Worm (Caenorhabditis elegans) whole organism, L1 larva: ENCODE measurements around the gene F54C8.1.
A peak's percentile ranks its signal among the peaks of the same experiment; 100 is the strongest.

Experiments used
- C04F5.9 ChIP-seq: sonication (generic microtip); optimal IDR thresholded peaks from 2 replicates; lab custom pipeline; 2016; ENCODE audit warnings: missing genetic modification characterization, missing compliant biosample characterization
- C16A3.4 ChIP-seq: fragments of 150-350 bp; optimal IDR thresholded peaks from 2 replicates; lab custom pipeline; 2014; ENCODE audit warnings: missing biosample characterization, missing genetic modification characterization
- F16B12.6 ChIP-seq: fragments of 150-350 bp; optimal IDR thresholded peaks from 2 replicates; lab custom pipeline; 2014; ENCODE audit warnings: missing biosample characterization, missing genetic modification characterization
- Y116A8C.19 ChIP-seq: sonication (generic microtip); optimal IDR thresholded peaks from 2 replicates; lab custom pipeline; 2016; ENCODE audit warnings: missing compliant biosample characterization, missing genetic modification characterization, borderline replicate concordance
- aha-1 ChIP-seq: fragments of 150-350 bp; optimal IDR thresholded peaks from 2 replicates; lab custom pipeline; 2014; ENCODE audit warnings: missing biosample characterization, missing genetic modification characterization
- aly-2 ChIP-seq: fragments of 150-350 bp; optimal IDR thresholded peaks from 2 replicates; lab custom pipeline; 2014; ENCODE audit warnings: missing biosample characterization, missing genetic modification characterization
- ama-1 ChIP-seq: fragments of 150-350 bp; optimal IDR thresholded peaks from 2 replicates; lab custom pipeline; 2014
- dpl-1 ChIP-seq, 3 experiments: fragments of 150-350 bp in 2 of 3; sonication (generic microtip) in 1 of 3; optimal IDR thresholded peaks; 2 replicates each; lab custom pipeline; 2014 to 2017; ENCODE audit warnings: missing biosample characterization in 3 of 3, missing genetic modification characterization in 3 of 3, missing genetic modification reagents in 3 of 3
- efl-1 ChIP-seq, 4 experiments: fragments of 150-350 bp; optimal IDR thresholded peaks in 3 of 4; peaks in 1 of 4; 1 replicate in 1 of 4; 2 replicates in 3 of 4; lab custom pipeline; 2014; ENCODE audit warnings: missing biosample characterization in 2 of 4, missing genetic modification characterization in 2 of 4, missing genetic modification reagents in 2 of 4
- elt-2 ChIP-seq: sonication (generic microtip); optimal IDR thresholded peaks from 2 replicates; lab custom pipeline; 2016; ENCODE audit warnings: missing genetic modification characterization, mild to moderate bottlenecking, inconsistent platforms, missing compliant biosample characterization, missing genetic modification reagents
- elt-3 ChIP-seq, 6 experiments: fragments of 150-350 bp in 1 of 6; sonication (generic microtip); optimal IDR thresholded peaks; 2 replicates each; lab custom pipeline; 2017 to 2018; ENCODE audit warnings: missing biosample characterization in 6 of 6, missing genetic modification characterization in 6 of 6, inconsistent platforms in 1 of 6
- fkh-10 ChIP-seq: sonication (generic microtip); optimal IDR thresholded peaks from 2 replicates; lab custom pipeline; 2017; ENCODE audit warnings: missing biosample characterization, missing genetic modification reagents, missing genetic modification characterization
- fkh-4 ChIP-seq: sonication (generic microtip); optimal IDR thresholded peaks from 2 replicates; lab custom pipeline; 2016; ENCODE audit warnings: missing compliant biosample characterization, missing genetic modification characterization, borderline replicate concordance
- fos-1 ChIP-seq: fragments of 150-350 bp; optimal IDR thresholded peaks from 2 replicates; lab custom pipeline; 2014; ENCODE audit warnings: missing biosample characterization, missing genetic modification characterization
- hlh-17 ChIP-seq: fragments of 200-800 bp; sonication (Bioruptor generic); optimal IDR thresholded peaks from 2 replicates; lab custom pipeline; 2018; ENCODE audit warnings: missing genetic modification characterization, mild to moderate bottlenecking, missing compliant biosample characterization, moderate library complexity, borderline replicate concordance
- hpl-2 ChIP-seq: fragments of 150-350 bp; optimal IDR thresholded peaks from 2 replicates; lab custom pipeline; 2014; ENCODE audit warnings: missing biosample characterization, missing genetic modification reagents, missing genetic modification characterization
- isw-1 ChIP-seq: fragments of 200-800 bp; sonication (Bioruptor generic); IDR thresholded peaks from 2 replicates; pipeline ENCODE4 v1.3.6; 2022; ENCODE audit warnings: missing genetic modification characterization, missing compliant biosample characterization
- jun-1 ChIP-seq: fragments of 150-350 bp; optimal IDR thresholded peaks from 2 replicates; lab custom pipeline; 2014; ENCODE audit warnings: missing biosample characterization, missing genetic modification reagents, missing genetic modification characterization
- lin-13 ChIP-seq: fragments of 150-350 bp; optimal IDR thresholded peaks from 2 replicates; lab custom pipeline; 2014; ENCODE audit warnings: missing biosample characterization, missing genetic modification reagents, missing genetic modification characterization
- lin-14 ChIP-seq: fragments of 200-800 bp; sonication (Bioruptor generic); optimal IDR thresholded peaks from 2 replicates; lab custom pipeline; 2018; ENCODE audit warnings: mild to moderate bottlenecking, missing genetic modification characterization, moderate library complexity, missing compliant biosample characterization
- lin-15B ChIP-seq: fragments of 150-350 bp; sonication (generic microtip); optimal IDR thresholded peaks from 3 replicates; lab custom pipeline; 2014; ENCODE audit warnings: missing biosample characterization, missing genetic modification characterization
- lin-35 ChIP-seq, 2 experiments: fragments of 150-350 bp; optimal IDR thresholded peaks; 2 replicates each; lab custom pipeline; 2014; ENCODE audit warnings: missing biosample characterization in 2 of 2, missing genetic modification characterization in 2 of 2, missing genetic modification reagents in 2 of 2
- lir-3 ChIP-seq: sonication (generic microtip); optimal IDR thresholded peaks from 2 replicates; lab custom pipeline; 2016; ENCODE audit warnings: mild to moderate bottlenecking, missing genetic modification characterization, moderate library complexity, missing compliant biosample characterization; ENCODE audit not compliant: poor library complexity
- lsy-2 ChIP-seq, 2 experiments: fragments of 150-350 bp; optimal IDR thresholded peaks; 2 replicates each; lab custom pipeline; 2014; ENCODE audit warnings: missing biosample characterization in 2 of 2, missing genetic modification characterization in 2 of 2
- mab-9 ChIP-seq: fragments of 200-800 bp; sonication (Bioruptor generic); IDR thresholded peaks from 2 replicates; pipeline ENCODE4 v1.3.6; 2022; ENCODE audit warnings: missing genetic modification reagents, missing genetic modification characterization, missing compliant biosample characterization
- mef-2 ChIP-seq: fragments of 150-350 bp; optimal IDR thresholded peaks from 2 replicates; lab custom pipeline; 2014; ENCODE audit warnings: missing biosample characterization, missing genetic modification characterization
- mep-1 ChIP-seq: fragments of 150-350 bp; optimal IDR thresholded peaks from 2 replicates; lab custom pipeline; 2014; ENCODE audit warnings: missing biosample characterization, missing genetic modification characterization
- nhr-11 ChIP-seq: fragments of 150-350 bp; optimal IDR thresholded peaks from 2 replicates; lab custom pipeline; 2014; ENCODE audit warnings: missing biosample characterization, missing genetic modification characterization
- nhr-19 ChIP-seq: fragments of 200-800 bp; sonication (Bioruptor generic); conservative IDR thresholded peaks from 2 replicates; pipeline ENCODE4 v1.3.6; 2022; ENCODE audit warnings: missing genetic modification characterization, missing compliant biosample characterization
- nhr-20 ChIP-seq: sonication (generic microtip); optimal IDR thresholded peaks from 2 replicates; lab custom pipeline; 2016; ENCODE audit warnings: mild to moderate bottlenecking, missing genetic modification characterization, missing compliant biosample characterization
- nhr-237 ChIP-seq: fragments of 150-350 bp; optimal IDR thresholded peaks from 2 replicates; lab custom pipeline; 2014; ENCODE audit warnings: missing biosample characterization, missing genetic modification characterization
- nhr-28 ChIP-seq: fragments of 150-350 bp; optimal IDR thresholded peaks from 2 replicates; lab custom pipeline; 2014; ENCODE audit warnings: missing biosample characterization, missing genetic modification characterization
- nhr-47 ChIP-seq: sonication (generic microtip); optimal IDR thresholded peaks from 2 replicates; lab custom pipeline; 2016; ENCODE audit warnings: mild to moderate bottlenecking, missing genetic modification characterization, moderate library complexity, missing compliant biosample characterization
- nhr-71 ChIP-seq: sonication (generic microtip); optimal IDR thresholded peaks from 2 replicates; lab custom pipeline; 2016; ENCODE audit warnings: mild to moderate bottlenecking, missing genetic modification characterization, moderate library complexity, missing compliant biosample characterization
- nhr-76 ChIP-seq: sonication (generic microtip); optimal IDR thresholded peaks from 2 replicates; lab custom pipeline; 2017; ENCODE audit warnings: missing biosample characterization, missing genetic modification characterization
- nhr-77 ChIP-seq: fragments of 150-350 bp; optimal IDR thresholded peaks from 2 replicates; lab custom pipeline; 2014; ENCODE audit warnings: missing biosample characterization, missing genetic modification characterization
- pag-3 ChIP-seq: sonication (generic microtip); optimal IDR thresholded peaks from 2 replicates; lab custom pipeline; 2017; ENCODE audit warnings: missing genetic modification characterization, mild to moderate bottlenecking, missing compliant biosample characterization, antibody characterized with exemption, borderline replicate concordance; ENCODE audit not compliant: insufficient read depth
- rnt-1 ChIP-seq: sonication (generic microtip); optimal IDR thresholded peaks from 2 replicates; lab custom pipeline; 2016; ENCODE audit warnings: mild to moderate bottlenecking, missing genetic modification characterization, moderate library complexity, missing compliant biosample characterization
- snpc-4 ChIP-seq: fragments of 150-350 bp; optimal IDR thresholded peaks from 2 replicates; lab custom pipeline; 2014; ENCODE audit warnings: missing biosample characterization, missing genetic modification characterization
- sptf-1 ChIP-seq: fragments of 150-350 bp; optimal IDR thresholded peaks from 2 replicates; lab custom pipeline; 2014; ENCODE audit warnings: missing biosample characterization, missing genetic modification characterization
- swsn-7 ChIP-seq: sonication (generic microtip); optimal IDR thresholded peaks from 2 replicates; lab custom pipeline; 2016; ENCODE audit warnings: missing genetic modification characterization, missing compliant biosample characterization
- tbx-2 ChIP-seq: sonication (generic microtip); optimal IDR thresholded peaks from 2 replicates; lab custom pipeline; 2016; ENCODE audit warnings: missing genetic modification characterization, missing compliant biosample characterization
- tlp-1 ChIP-seq: fragments of 150-350 bp; optimal IDR thresholded peaks from 2 replicates; lab custom pipeline; 2014; ENCODE audit warnings: missing biosample characterization, missing genetic modification characterization
- unc-98 ChIP-seq: fragments of 200-800 bp; sonication (Bioruptor generic); IDR thresholded peaks from 2 replicates; pipeline ENCODE4 v1.3.6; 2022; ENCODE audit warnings: missing genetic modification characterization, missing compliant biosample characterization
- vab-15 ChIP-seq: sonication (generic microtip); optimal IDR thresholded peaks from 2 replicates; lab custom pipeline; 2017; ENCODE audit warnings: missing genotype, mild to moderate bottlenecking, missing genetic modification characterization, missing compliant biosample characterization
- ztf-11 ChIP-seq, 2 experiments: sonication (generic microtip); optimal IDR thresholded peaks; 2 replicates each; lab custom pipeline; 2016 to 2017; ENCODE audit warnings: missing genetic modification characterization in 2 of 2, missing biosample characterization in 1 of 2, missing compliant biosample characterization in 1 of 2
- ztf-4 ChIP-seq: fragments of 150-350 bp; optimal IDR thresholded peaks from 2 replicates; lab custom pipeline; 2014; ENCODE audit warnings: missing biosample characterization, missing genetic modification characterization

The F54C8.1 gene

ce11 chrIII:9455980-9456658 is 16.6 kb downstream of the F54C8.1 start, which contains the start of the genes rheb-1 and spk-1 (continued):
- TF ChIP-seq fos-1 (peak; percentile 77), lir-3 (peak; percentile 71), nhr-11 (tag; lab: Kevin White, UChicago) (peak; percentile 58), ama-1 (lab: Kevin White, UChicago) (peak; percentile 48), jun-1 (peak; percentile 86), F16B12.6 (tag; lab: Kevin White, UChicago) (peak; percentile 34), fkh-10 (peak; percentile 53), rnt-1 (peak; percentile 92), swsn-7 (peak; percentile 90), snpc-4 (tag; lab: Kevin White, UChicago) (peak; percentile 40), elt-2 (tag; lab: Kevin White, UChicago) (peak; percentile 97), hlh-17 (GFP tag; lab: Kevin White, UChicago) (no peak), ztf-11 (tag; optimal IDR thresholded peaks at IDR 0.05; lab: Kevin White, UChicago) (peak in 1 of 2 experiments; percentile 43), isw-1 (GFP tag; lab: Robert Waterston, UW) (peak; percentile 80), aly-2 (no peak), C16A3.4 (peak; percentile 84), C04F5.9 (tag; lab: Kevin White, UChicago) (peak; percentile 37), nhr-237 (tag; lab: Kevin White, UChicago) (peak; percentile 61), mab-9 (GFP tag; lab: Robert Waterston, UW) (peak; percentile 60), lsy-2 (tag; optimal IDR thresholded peaks at IDR 0.05; lab: Kevin White, UChicago) (peak; percentile 99), sptf-1 (tag; lab: Kevin White, UChicago) (no peak), ztf-4 (peak; percentile 76), nhr-76 (tag; lab: Kevin White, UChicago) (no peak), Y116A8C.19 (tag; lab: Kevin White, UChicago) (no peak), mef-2 (peak; percentile 79), vab-15 (peak; percentile 30), fkh-4 (peak; percentile 32), nhr-47 (tag; lab: Kevin White, UChicago) (peak; percentile 90), lin-15B (tag; lab: Kevin White, UChicago) (peak; percentile 61), lin-13 (GFP tag; lab: Kevin White, UChicago) (peak; percentile 79), nhr-77 (peak; percentile 76), hpl-2 (GFP tag; lab: Kevin White, UChicago) (peak; percentile 55), nhr-71 (tag; lab: Kevin White, UChicago) (peak; percentile 95)
- TF ChIP-seq, all 84 proteins: peak for 60

ce11 chrIII:9457192-9458103 is 17.9 kb downstream of the F54C8.1 start:
- peak; percentile 15 for TF ChIP-seq C16A3.4
- peak; percentile 37 for TF ChIP-seq mep-1 (tag; lab: Kevin White, UChicago)
- peak; percentile 15 for TF ChIP-seq nhr-47 (tag; lab: Kevin White, UChicago)
- TF ChIP-seq nhr-19 (GFP tag; lab: Robert Waterston, UW), result peak; percentile 39
- peak; percentile 3 to 21 for TF ChIP-seq lin-35 (GFP tag; optimal IDR thresholded peaks at IDR 0.05; lab: Kevin White, UChicago)
- TF ChIP-seq lsy-2 (tag; optimal IDR thresholded peaks at IDR 0.05; lab: Kevin White, UChicago), result peak; percentile 69 to 86
- TF ChIP-seq tlp-1 (tag; lab: Kevin White, UChicago), result no peak
- TF ChIP-seq tbx-2, result peak; percentile 56
- peak; percentile 41 for TF ChIP-seq pag-3 (tag; lab: Kevin White, UChicago)
- TF ChIP-seq lin-15B (tag; lab: Kevin White, UChicago), result no peak
- 0 out of 2 replicates have a peak, but pooled peaks have one; percentile 35 for TF ChIP-seq unc-98 (GFP tag; lab: Robert Waterston, UW)
- TF ChIP-seq elt-3 (tag; optimal IDR thresholded peaks at IDR 0.05; lab: Kevin White, UChicago), result peak in 2 of 6 experiments; percentile 26 to 28
- TF ChIP-seq snpc-4 (tag; lab: Kevin White, UChicago), result no peak
- no peak for TF ChIP-seq nhr-28 (tag; lab: Kevin White, UChicago)
- peak; percentile 90 for TF ChIP-seq lin-14 (GFP tag; lab: Kevin White, UChicago)
- no peak for TF ChIP-seq isw-1 (GFP tag; lab: Robert Waterston, UW)
- TF ChIP-seq mab-9 (GFP tag; lab: Robert Waterston, UW), result peak; percentile 23; the same call in 1 of the 2 replicates
- peak in 2 of 3 experiments; percentile 23 to 34 for TF ChIP-seq dpl-1 (GFP tag; optimal IDR thresholded peaks at IDR 0.05; lab: Kevin White, UChicago)
- TF ChIP-seq swsn-7, result peak; percentile 15
- no peak for TF ChIP-seq aha-1 (tag; lab: Kevin White, UChicago)
- TF ChIP-seq nhr-71 (tag; lab: Kevin White, UChicago), result peak; percentile 82
- TF ChIP-seq nhr-20 (tag; lab: Kevin White, UChicago), result peak; percentile 63
- TF ChIP-seq efl-1 (optimal IDR thresholded peaks at IDR 0.05; lab: Kevin White, UChicago), result peak in 1 of 2 experiments; percentile 23
- TF ChIP-seq efl-1 (GFP tag; optimal IDR thresholded peaks at IDR 0.05 in 1 of 2; lab: Kevin White, UChicago), result peak in 1 of 2 experiments; percentile 93
